Worm (Caenorhabditis elegans) whole organism, young adult: Measurements from ENCODE around the gene smg-9.

Experiments
- F49E8.2 ChIP-seq: sonication (generic microtip); optimal IDR thresholded peaks from 3 replicates; lab custom pipeline; 2017; ENCODE audit warnings: missing genetic modification characterization, mild to moderate bottlenecking, missing compliant biosample characterization, antibody characterized with exemption, moderate library complexity; ENCODE audit not compliant: insufficient read depth
- T26A5.8 ChIP-seq: sonication (generic microtip); optimal IDR thresholded peaks from 2 replicates; lab custom pipeline; 2016; ENCODE audit warnings: missing genetic modification characterization, missing compliant biosample characterization
- attf-5 ChIP-seq: fragments of 200-800 bp; sonication (Bioruptor generic); optimal IDR thresholded peaks from 2 replicates; lab custom pipeline; 2018; ENCODE audit warnings: mild to moderate bottlenecking, missing genetic modification characterization, missing compliant biosample characterization
- ceh-40 ChIP-seq: fragments of 200-800 bp; sonication (Bioruptor generic); IDR thresholded peaks from 2 replicates; pipeline ENCODE4 v1.3.6; 2022; ENCODE audit warnings: missing genetic modification characterization, missing compliant biosample characterization
- chd-7 ChIP-seq: sonication (generic microtip); optimal IDR thresholded peaks from 2 replicates; lab custom pipeline; 2016; ENCODE audit warnings: mild to moderate bottlenecking, missing genetic modification characterization, moderate library complexity, missing compliant biosample characterization
- die-1 ChIP-seq: sonication (generic microtip); optimal IDR thresholded peaks from 2 replicates; lab custom pipeline; 2016; ENCODE audit warnings: missing genotype, mild to moderate bottlenecking, missing genetic modification characterization, missing compliant biosample characterization
- lin-40 ChIP-seq: sonication (generic microtip); optimal IDR thresholded peaks from 2 replicates; lab custom pipeline; 2016; ENCODE audit warnings: missing genetic modification characterization, mild to moderate bottlenecking, missing compliant biosample characterization, missing genotype, missing genetic modification reagents
- nfya-1 ChIP-seq: sonication (generic microtip); optimal IDR thresholded peaks from 2 replicates; lab custom pipeline; 2017; ENCODE audit warnings: antibody characterized with exemption, missing compliant biosample characterization, missing genetic modification characterization, borderline replicate concordance; ENCODE audit not compliant: insufficient read depth
- nhr-90 ChIP-seq: sonication (generic microtip); optimal IDR thresholded peaks from 2 replicates; lab custom pipeline; 2016; ENCODE audit warnings: missing genotype, mild to moderate bottlenecking, missing genetic modification characterization, missing compliant biosample characterization
- snpc-4 ChIP-seq, 5 experiments: fragments of 150-350 bp in 1 of 5; sonication (generic microtip) in 4 of 5; optimal IDR thresholded peaks; 2 replicates each; lab custom pipeline; 2014 to 2018; ENCODE audit warnings: missing genetic modification characterization in 5 of 5, missing biosample characterization in 3 of 5, antibody characterized with exemption in 2 of 5, mild to moderate bottlenecking in 2 of 5, missing compliant biosample characterization in 2 of 5, missing genotype in 2 of 5, moderate library complexity in 2 of 5, missing genetic modification reagents in 1 of 5

- TF ChIP-seq lin-40: no peak
- TF ChIP-seq attf-5 (GFP tag; lab: Kevin White, UChicago): no peak
- TF ChIP-seq snpc-4 (GFP tag; optimal IDR thresholded peaks at IDR 0.05; lab: Kevin White, UChicago): no peak
- no peak for TF ChIP-seq snpc-4 (tag; optimal IDR thresholded peaks at IDR 0.05; lab: Kevin White, UChicago)
- no peak for TF ChIP-seq nhr-90 (tag; lab: Kevin White, UChicago)
- no peak for TF ChIP-seq F49E8.2 (tag; lab: Kevin White, UChicago)
- TF ChIP-seq ceh-40: no peak
- no peak for TF ChIP-seq chd-7 (tag; lab: Kevin White, UChicago)
- TF ChIP-seq die-1 (tag; lab: Kevin White, UChicago): no peak
- TF ChIP-seq T26A5.8 (tag; lab: Kevin White, UChicago): no peak
- TF ChIP-seq nfya-1 (tag; lab: Kevin White, UChicago): no peak
Observed at ce11 chrII:14733424-14733823, 19.2 kb downstream of the smg-9 start, which contains the start of gene glna-1.
